Fruit fly (Drosophila melanogaster): ENCODE results near the gene CG14693.

The CG14693 gene

DNA sequence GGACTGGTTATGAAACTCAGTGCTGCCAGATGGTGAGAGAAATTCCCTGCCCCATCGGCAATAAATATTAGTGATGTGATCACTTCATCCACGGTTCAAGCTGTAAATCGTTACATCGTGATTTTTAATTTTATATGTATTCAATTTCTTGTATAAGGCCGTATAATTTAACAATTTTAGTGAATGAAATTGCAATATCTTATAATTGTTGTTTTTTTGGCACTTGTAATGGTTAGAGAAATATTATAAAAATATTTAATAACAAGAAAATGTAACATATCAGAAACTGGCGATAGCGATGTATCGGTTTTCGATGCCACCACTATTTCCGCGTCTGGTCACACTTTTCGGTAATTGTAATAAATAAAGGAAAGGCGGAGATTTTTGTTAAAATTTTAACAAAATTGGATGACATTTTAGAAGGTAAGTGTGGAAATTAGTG is 30.8 kb downstream of the CG14693 start, which contains the start of the genes mRpL37 and Rbp1 (continued):
- peak; percentile 77 for TF ChIP-seq CG4424 (GFP tag; optimal IDR thresholded peaks at IDR 0.05)
- TF ChIP-seq CG30431 (GFP tag; optimal IDR thresholded peaks at IDR 0.05), result peak; percentile 40
- TF ChIP-seq BEAF-32 (GFP tag; optimal IDR thresholded peaks at IDR 0.05), result peak; percentile 97
- TF ChIP-seq CG10431 (GFP tag; optimal IDR thresholded peaks at IDR 0.05), result no peak
- TF ChIP-seq Dfd (GFP tag; optimal IDR thresholded peaks at IDR 0.05), result peak in 1 of 2 experiments; percentile 16
- TF ChIP-seq CG32532 (GFP tag; IDR thresholded peaks at IDR 0.05), result peak; percentile 85
- peak; percentile 75 for TF ChIP-seq CG9727 (GFP tag; optimal IDR thresholded peaks at IDR 0.05)
- 0 out of 3 replicates have a peak, but pooled peaks have one; percentile 48 for TF ChIP-seq C15 (GFP tag; IDR thresholded peaks at IDR 0.05)
- TF ChIP-seq CG18262 (tag; optimal IDR thresholded peaks at IDR 0.05), result peak; percentile 81
- TF ChIP-seq Bgb (GFP tag; IDR thresholded peaks at IDR 0.05; ENCODE audit: partially characterized antibody), result peak; percentile 79
- peak; percentile 91 for TF ChIP-seq sob (GFP tag; IDR thresholded peaks at IDR 0.05)
- TF ChIP-seq bcd (GFP tag; optimal IDR thresholded peaks at IDR 0.05), result peak; percentile 81
- peak; percentile 98 for TF ChIP-seq CG3995 (GFP tag; optimal IDR thresholded peaks at IDR 0.05)
- peak; percentile 45 for TF ChIP-seq Fer2 (tag; optimal IDR thresholded peaks at IDR 0.05)
- no peak for TF ChIP-seq CG8388 (GFP tag; optimal IDR thresholded peaks at IDR 0.05)
- peak; percentile 63 for TF ChIP-seq CG6689 (GFP tag; IDR thresholded peaks at IDR 0.05)
- peak; percentile 76 for TF ChIP-seq YL-1 (GFP tag; optimal IDR thresholded peaks at IDR 0.05)
- peak; percentile 17 for TF ChIP-seq schlank (tag; optimal IDR thresholded peaks at IDR 0.05)
- peak; percentile 48 to 82 for TF ChIP-seq dpn (GFP tag; optimal IDR thresholded peaks at IDR 0.05)
- TF ChIP-seq HLH4C (GFP tag; IDR thresholded peaks at IDR 0.05; ENCODE audit: partially characterized antibody), result peak; percentile 90
- peak; percentile 59 for TF ChIP-seq CG4854 (GFP tag; optimal IDR thresholded peaks at IDR 0.05)
- peak; percentile 50 for TF ChIP-seq pzg (GFP tag; optimal IDR thresholded peaks at IDR 0.05)
- TF ChIP-seq CG17829 (tag; optimal IDR thresholded peaks at IDR 0.05), result peak; percentile 89
- TF ChIP-seq Dip3 (GFP tag; optimal IDR thresholded peaks at IDR 0.05), result peak; percentile 15
- TF ChIP-seq HHEX (GFP tag; optimal IDR thresholded peaks at IDR 0.05), result peak; percentile 51
- peak; percentile 42 for TF ChIP-seq CHES-1-like (GFP tag; optimal IDR thresholded peaks at IDR 0.05)
- TF ChIP-seq CG12236 (GFP tag; optimal IDR thresholded peaks at IDR 0.05), result no peak
- peak; percentile 79 for TF ChIP-seq CG16815 (GFP tag; optimal IDR thresholded peaks at IDR 0.05)
- TF ChIP-seq CG6765 (GFP tag; optimal IDR thresholded peaks at IDR 0.05), result peak; percentile 29
- TF ChIP-seq sna (GFP tag; IDR thresholded peaks at IDR 0.05; ENCODE audit: partially characterized antibody), result peak; percentile 86
- TF ChIP-seq CG30403 (GFP tag; optimal IDR thresholded peaks at IDR 0.05), result peak; percentile 91
- TF ChIP-seq CG3281 (GFP tag; optimal IDR thresholded peaks at IDR 0.05), result peak; percentile 57
- peak in 1 of 2 experiments; percentile 68 for TF ChIP-seq bsh (GFP tag; optimal IDR thresholded peaks at IDR 0.05)
- TF ChIP-seq slbo (GFP tag; IDR thresholded peaks at IDR 0.05), result peak; percentile 85
- TF ChIP-seq CG5180 (GFP tag; optimal IDR thresholded peaks at IDR 0.05), result no peak
- peak; percentile 70 for TF ChIP-seq lmd (GFP tag; IDR thresholded peaks at IDR 0.05)
- peak; percentile 21 for TF ChIP-seq CG7928 (GFP tag; optimal IDR thresholded peaks at IDR 0.05)
- TF ChIP-seq nmo (GFP tag; optimal IDR thresholded peaks at IDR 0.05), result peak; percentile 92
- peak; percentile 57 for TF ChIP-seq CG18764 (GFP tag; optimal IDR thresholded peaks at IDR 0.05)
- TF ChIP-seq trh (GFP tag; optimal IDR thresholded peaks at IDR 0.05), result peak; percentile 11
- TF ChIP-seq nerfin-2 (GFP tag; IDR thresholded peaks at IDR 0.05; ENCODE audit: partially characterized antibody), result peak; percentile 50; the same call in 1 of the 2 replicates
- peak; percentile 11 for TF ChIP-seq CG6654 (GFP tag; optimal IDR thresholded peaks at IDR 0.05)
- TF ChIP-seq NC2β (GFP tag; optimal IDR thresholded peaks at IDR 0.05), result peak; percentile 45
- peak; percentile 82 for TF ChIP-seq CG13775 (GFP tag; optimal IDR thresholded peaks at IDR 0.05)
- no peak for TF ChIP-seq kah (GFP tag; optimal IDR thresholded peaks at IDR 0.05)
- TF ChIP-seq Hey (tag; optimal IDR thresholded peaks at IDR 0.05), result no peak
- TF ChIP-seq CG13296 (GFP tag; optimal IDR thresholded peaks at IDR 0.05), result peak; percentile 47
- TF ChIP-seq crp (GFP tag; optimal IDR thresholded peaks at IDR 0.05), result peak in 1 of 2 experiments; percentile 40
- no peak for TF ChIP-seq CG17612 (GFP tag; IDR thresholded peaks at IDR 0.05)
